Worm (Caenorhabditis elegans) whole organism, L4 larva: Measurements from ENCODE around the gene C45B2.3.

ENCODE experiments used
- Y75B8A.6 ChIP-seq: fragments of 200-800 bp; sonication (Bioruptor generic); IDR thresholded peaks from 2 replicates; pipeline ENCODE4 v1.3.6; 2022; ENCODE audit warnings: missing genetic modification reagents, missing genetic modification characterization, missing compliant biosample characterization
- ama-1 ChIP-seq: fragments of 150-350 bp; optimal IDR thresholded peaks from 2 replicates; lab custom pipeline; 2014; ENCODE audit warnings: inconsistent platforms, mixed read lengths
- ctbp-1 ChIP-seq: fragments of 200-800 bp; sonication (Bioruptor generic); IDR thresholded peaks from 2 replicates; pipeline ENCODE4 v1.3.6; 2022; ENCODE audit warnings: missing genetic modification reagents, missing genetic modification characterization, missing compliant biosample characterization
- daf-12 ChIP-seq: fragments of 150-350 bp; optimal IDR thresholded peaks from 2 replicates; lab custom pipeline; 2014; ENCODE audit warnings: missing biosample characterization, missing genetic modification reagents, missing genetic modification characterization
- fos-1 ChIP-seq: fragments of 150-350 bp; optimal IDR thresholded peaks from 2 replicates; lab custom pipeline; 2014; ENCODE audit warnings: missing biosample characterization, missing genetic modification characterization
- lir-3 ChIP-seq: sonication (generic microtip); optimal IDR thresholded peaks from 2 replicates; lab custom pipeline; 2016; ENCODE audit warnings: mild to moderate bottlenecking, missing genetic modification characterization, missing compliant biosample characterization
- mxl-3 ChIP-seq: fragments of 200-800 bp; sonication (Bioruptor generic); optimal IDR thresholded peaks from 2 replicates; lab custom pipeline; 2018; ENCODE audit warnings: mild to moderate bottlenecking, missing genetic modification characterization, missing compliant biosample characterization
- nhr-11 ChIP-seq: fragments of 150-350 bp; optimal IDR thresholded peaks from 2 replicates; lab custom pipeline; 2014; ENCODE audit warnings: missing biosample characterization, missing genetic modification characterization
- nhr-237 ChIP-seq: sonication (generic microtip); optimal IDR thresholded peaks from 2 replicates; lab custom pipeline; 2017; ENCODE audit warnings: missing biosample characterization, missing genetic modification characterization
- pha-4 ChIP-seq, 2 experiments: fragments of 150-350 bp in 1 of 2; fragments of 200-800 bp in 1 of 2; sonication (Bioruptor generic) in 1 of 2; IDR thresholded peaks in 1 of 2; optimal IDR thresholded peaks in 1 of 2; 2 replicates each; pipeline versions ENCODE4 v1.3.6 to Lab custom; 2014 to 2022; ENCODE audit warnings: missing genetic modification characterization in 2 of 2, missing genetic modification reagents in 2 of 2, missing biosample characterization in 1 of 2, missing compliant biosample characterization in 1 of 2
- php-3 ChIP-seq: fragments of 200-800 bp; sonication (Bioruptor generic); IDR thresholded peaks from 2 replicates; pipeline ENCODE4 v1.3.6; 2022; ENCODE audit warnings: missing genetic modification reagents, missing genetic modification characterization, missing compliant biosample characterization
- sdz-12 ChIP-seq: fragments of 200-800 bp; sonication (Bioruptor generic); optimal IDR thresholded peaks from 2 replicates; lab custom pipeline; 2018; ENCODE audit warnings: mild to moderate bottlenecking, missing genetic modification characterization, missing compliant biosample characterization

DNA sequence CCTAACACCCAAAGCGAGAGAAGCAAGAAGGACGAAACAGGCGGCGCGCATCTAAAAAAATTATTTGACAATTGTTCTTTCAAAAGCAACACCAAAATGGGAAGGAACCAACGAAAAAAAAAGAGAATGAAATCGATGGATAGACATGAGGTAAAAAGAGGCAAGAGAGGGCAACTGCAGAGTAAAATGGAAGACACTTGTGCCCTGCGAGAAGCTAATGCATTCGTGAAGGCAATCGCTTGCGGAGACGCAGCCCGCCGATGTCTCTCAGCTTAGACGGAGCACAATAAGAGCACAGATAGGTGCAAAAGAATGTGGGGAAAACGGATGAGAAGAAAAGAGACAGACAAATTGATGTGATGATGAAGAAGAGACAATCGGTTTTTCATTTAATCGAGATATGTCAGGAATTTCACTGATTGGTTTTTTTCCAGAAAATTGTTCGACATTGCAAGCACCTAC lies 45.5 kb downstream of the C45B2.3 start, which contains the start of gene C15H9.9:
- TF ChIP-seq daf-12 (no peak), php-3 (GFP tag; lab: Robert Waterston, UW) (0 out of 2 replicates have a peak, but pooled peaks have one; percentile 17), nhr-11 (tag; lab: Kevin White, UChicago) (no peak), lir-3 (tag; lab: Kevin White, UChicago) (no peak), mxl-3 (no peak), fos-1 (tag; lab: Kevin White, UChicago) (no peak), Y75B8A.6 (GFP tag; lab: Robert Waterston, UW) (no peak), pha-4 (GFP tag; IDR thresholded peaks at IDR 0.05; lab: Robert Waterston, UW) (no peak; the same call in 1 of the 2 replicates), pha-4 (tag; optimal IDR thresholded peaks at IDR 0.05; lab: Kevin White, UChicago) (no peak), sdz-12 (GFP tag; lab: Kevin White, UChicago) (no peak), nhr-237 (tag; lab: Kevin White, UChicago) (no peak), ama-1 (no peak), ctbp-1 (GFP tag; lab: Robert Waterston, UW) (peak; percentile 69)
